Worm (Caenorhabditis elegans): ENCODE measurements around the gene rhgf-2.

rhgf-2 gene

ce11 chrII:4173842-4174241, 73.3 kb downstream of the rhgf-2 start:
- TF ChIP-seq spr-1 (tag; optimal IDR thresholded peaks at IDR 0.05), result no peak
- TF ChIP-seq unc-130 (GFP tag; optimal IDR thresholded peaks at IDR 0.05), result no peak
- TF ChIP-seq cey-2 (tag; optimal IDR thresholded peaks at IDR 0.05; ENCODE audit: borderline replicate concordance, insufficient read depth), result no peak
- no peak for TF ChIP-seq nhr-6 (tag; optimal IDR thresholded peaks at IDR 0.05)
- TF ChIP-seq dmd-9 (GFP tag; IDR thresholded peaks at IDR 0.05), result no peak
- TF ChIP-seq fkh-10 (GFP tag; optimal IDR thresholded peaks at IDR 0.05), result no peak
- TF ChIP-seq ceh-20 (GFP tag; IDR thresholded peaks at IDR 0.05), result no peak
- TF ChIP-seq ztf-11 (tag; optimal IDR thresholded peaks at IDR 0.05), result no peak
- no peak for TF ChIP-seq tra-1 (GFP tag; IDR thresholded peaks at IDR 0.05)
